Fruit fly (Drosophila melanogaster) Kc167 (cell line): ENCODE results near the gene DAAM.

Experiments
- Myc ChIP-seq: fragments of >200 bp; optimal IDR thresholded peaks from 2 replicates; lab custom pipeline; 2017; ENCODE audit warnings: missing external identifiers
- Sin3A ChIP-seq: fragments of >200 bp; optimal IDR thresholded peaks from 2 replicates; lab custom pipeline; 2018; ENCODE audit warnings: missing external identifiers
- h ChIP-seq: fragments of >200 bp; optimal IDR thresholded peaks from 3 replicates; lab custom pipeline; 2018; ENCODE audit warnings: missing external identifiers
- insv ChIP-seq: fragments of >200 bp; optimal IDR thresholded peaks from 3 replicates; lab custom pipeline; 2018; ENCODE audit warnings: missing external identifiers
- psq ChIP-seq: fragments of >200 bp; optimal IDR thresholded peaks from 2 replicates; lab custom pipeline; 2017; ENCODE audit warnings: missing external identifiers
- ttk ChIP-seq: sonication (Bioruptor generic); optimal IDR thresholded peaks from 2 replicates; lab custom pipeline; 2017; ENCODE audit warnings: missing external identifiers

Gene DAAM

dm6 chrX:1321664-1322063 is 498 bp downstream of the DAAM start:
- TF ChIP-seq Myc (lab: Kevin White, UChicago) (no peak), h (lab: Kevin White, UChicago) (no peak), Sin3A (lab: Kevin White, UChicago) (no peak), insv (lab: Kevin White, UChicago) (no peak), psq (lab: Kevin White, UChicago) (no peak), ttk (lab: Kevin White, UChicago) (no peak)

dm6 chrX:1321043-1321442 is 1.1 kb downstream of the DAAM start:
- no peak for TF ChIP-seq h (lab: Kevin White, UChicago)
- no peak for TF ChIP-seq Myc (lab: Kevin White, UChicago)
- TF ChIP-seq ttk (lab: Kevin White, UChicago) = no peak
- TF ChIP-seq psq (lab: Kevin White, UChicago) = no peak
- TF ChIP-seq Sin3A (lab: Kevin White, UChicago) = no peak
- no peak for TF ChIP-seq insv (lab: Kevin White, UChicago)

DNA sequence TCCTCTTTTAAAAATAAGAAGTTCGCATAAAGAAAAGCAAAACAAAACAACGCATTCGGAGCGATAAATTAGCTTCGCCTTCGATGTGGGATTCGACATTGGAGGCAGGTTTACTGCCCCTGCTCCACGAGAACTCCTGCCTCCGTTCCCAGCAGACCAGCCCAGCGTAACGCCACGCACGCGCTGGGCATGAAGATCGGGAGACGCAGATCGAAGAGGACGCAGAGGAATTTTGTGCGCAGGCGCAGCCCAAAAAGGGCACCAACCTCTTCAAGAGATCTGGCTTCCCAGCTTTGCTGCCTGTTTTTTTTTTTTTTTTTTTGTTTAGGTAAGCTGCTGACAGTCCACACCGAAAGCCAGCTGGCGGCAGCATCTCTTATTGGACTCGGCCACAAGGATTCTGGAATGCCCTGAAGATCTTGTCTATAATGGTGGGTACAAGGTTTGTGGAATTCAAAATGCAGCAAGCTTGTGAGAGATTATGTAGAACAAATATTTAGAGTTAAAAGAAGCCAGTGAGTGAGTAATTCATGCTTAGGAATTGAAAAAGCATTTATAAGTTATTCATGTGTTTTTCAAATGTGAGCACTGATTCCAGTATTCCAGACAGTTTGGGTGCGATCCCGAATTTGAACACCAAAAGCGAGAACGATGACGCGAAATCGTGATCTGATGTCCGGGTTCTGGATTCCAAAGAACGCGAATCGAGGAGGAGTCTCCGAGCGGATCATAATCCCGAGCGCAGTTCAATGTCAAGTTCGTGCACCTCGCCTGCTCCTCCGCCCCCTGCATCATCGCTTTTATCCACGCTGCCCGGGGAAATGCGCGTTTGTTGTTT is 1.8 kb downstream of the DAAM start:
- no peak for TF ChIP-seq h (lab: Kevin White, UChicago)
- TF ChIP-seq Sin3A (lab: Kevin White, UChicago) = no peak
- no peak for TF ChIP-seq psq (lab: Kevin White, UChicago)
- TF ChIP-seq insv (lab: Kevin White, UChicago) = no peak
- TF ChIP-seq Myc (lab: Kevin White, UChicago) = no peak
- TF ChIP-seq ttk (lab: Kevin White, UChicago) = no peak

DNA sequence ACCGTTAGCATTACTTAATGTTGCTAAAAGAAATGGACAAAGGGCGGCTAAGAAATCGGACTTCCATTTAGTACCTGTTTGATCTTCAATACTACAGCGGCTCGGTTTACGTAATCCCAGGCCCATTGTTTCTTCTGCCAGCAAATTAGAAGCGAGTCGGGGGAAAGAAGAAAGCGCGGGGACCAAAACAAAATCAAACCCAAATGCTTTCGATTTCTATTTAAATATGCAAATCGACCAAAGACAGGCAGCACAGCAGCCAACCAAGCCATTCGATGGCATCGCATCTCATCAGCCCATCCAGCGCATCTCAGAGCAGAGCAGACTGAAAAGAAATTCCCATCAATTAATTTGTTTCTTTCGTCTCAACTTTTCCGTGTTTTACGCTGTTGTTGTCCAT is 9.7 kb downstream of the DAAM start:
- TF ChIP-seq h (lab: Kevin White, UChicago) (no peak), psq (lab: Kevin White, UChicago) (no peak), ttk (lab: Kevin White, UChicago) (no peak), insv (lab: Kevin White, UChicago) (no peak), Myc (lab: Kevin White, UChicago) (no peak), Sin3A (lab: Kevin White, UChicago) (no peak)

dm6 chrX:1311218-1311617 is 10.9 kb downstream of the DAAM start:
- TF ChIP-seq h (lab: Kevin White, UChicago) (no peak), Sin3A (lab: Kevin White, UChicago) (no peak), ttk (lab: Kevin White, UChicago) (no peak), insv (lab: Kevin White, UChicago) (no peak), psq (lab: Kevin White, UChicago) (no peak), Myc (lab: Kevin White, UChicago) (no peak)

- no peak for TF ChIP-seq ttk (lab: Kevin White, UChicago)
- TF ChIP-seq psq (lab: Kevin White, UChicago) = no peak
- TF ChIP-seq Sin3A (lab: Kevin White, UChicago) = no peak
- TF ChIP-seq insv (lab: Kevin White, UChicago) = no peak
- TF ChIP-seq h (lab: Kevin White, UChicago) = no peak
- no peak for TF ChIP-seq Myc (lab: Kevin White, UChicago)
Measured at dm6 chrX:1308444-1308843, 13.7 kb downstream of the DAAM start.

DNA sequence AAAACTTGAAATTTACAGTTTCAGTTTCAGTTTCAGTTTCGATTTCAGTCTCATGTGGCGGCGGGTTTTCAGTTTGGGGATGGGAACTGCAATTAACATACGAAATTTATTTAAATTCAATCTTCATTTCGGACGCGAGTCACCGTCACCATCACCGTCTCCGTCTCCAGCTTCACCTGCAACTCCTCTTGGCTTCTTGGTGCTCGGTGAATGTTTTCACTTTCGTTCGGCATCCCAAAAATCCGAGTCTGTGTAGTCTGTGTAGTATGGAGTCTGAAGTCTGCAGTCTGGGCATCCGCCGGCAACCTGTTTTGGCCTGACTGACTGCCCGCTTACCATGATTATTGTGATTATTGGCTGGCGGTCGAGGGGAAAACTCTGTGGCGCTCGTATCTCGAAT is 18.2 kb downstream of the DAAM start:
- TF ChIP-seq Sin3A (lab: Kevin White, UChicago) (no peak), psq (lab: Kevin White, UChicago) (no peak), h (lab: Kevin White, UChicago) (no peak), ttk (lab: Kevin White, UChicago) (no peak), insv (lab: Kevin White, UChicago) (no peak), Myc (lab: Kevin White, UChicago) (no peak)

DNA sequence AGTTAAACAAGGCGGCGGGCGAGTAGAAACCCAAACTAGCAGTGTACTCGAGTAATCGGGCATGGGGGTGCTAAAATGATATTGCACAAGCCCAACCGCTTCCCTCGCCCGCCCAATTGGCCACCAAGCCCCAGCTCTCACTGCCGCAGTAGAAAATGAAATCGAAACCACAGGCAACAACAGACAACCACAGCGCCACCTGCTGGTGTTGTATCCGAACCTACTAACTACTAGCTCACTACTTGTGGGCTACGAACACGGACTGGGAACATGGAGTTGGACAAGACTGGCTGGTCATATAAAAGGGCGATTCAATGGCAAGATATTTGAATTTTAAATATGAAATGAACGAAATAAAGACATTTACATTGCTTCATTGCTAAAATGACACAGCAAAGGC is 22.2 kb downstream of the DAAM start:
- TF ChIP-seq psq (lab: Kevin White, UChicago) = no peak
- TF ChIP-seq ttk (lab: Kevin White, UChicago) = no peak
- no peak for TF ChIP-seq insv (lab: Kevin White, UChicago)
- no peak for TF ChIP-seq h (lab: Kevin White, UChicago)
- no peak for TF ChIP-seq Sin3A (lab: Kevin White, UChicago)
- TF ChIP-seq Myc (lab: Kevin White, UChicago) = no peak

DNA sequence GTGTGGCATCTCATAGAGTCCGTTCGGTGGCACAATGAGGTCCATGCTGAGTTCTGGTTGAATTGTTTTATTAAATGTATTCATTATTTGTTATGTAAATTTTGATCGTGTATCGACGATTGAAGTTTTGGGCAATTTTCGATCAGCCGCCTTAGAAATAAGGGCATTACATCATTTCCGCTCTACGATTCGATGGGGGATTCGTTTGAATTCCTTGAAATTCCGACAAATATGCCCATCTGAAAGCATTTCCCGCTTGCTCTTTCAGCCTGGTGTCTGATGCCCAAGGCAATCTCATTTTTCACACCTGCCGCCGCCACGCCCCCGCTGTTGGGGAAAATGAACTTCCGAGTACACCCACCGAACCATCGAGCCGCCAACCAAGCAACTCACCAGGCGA is 23.9 kb downstream of the DAAM start, which contains the start of gene CG32811:
Gene CG32811, minus strand, starts transcription at position 101 of the 400 bp plus-strand sequence.
- TF ChIP-seq psq (lab: Kevin White, UChicago) (no peak), insv (lab: Kevin White, UChicago) (no peak), Myc (lab: Kevin White, UChicago) (no peak), h (lab: Kevin White, UChicago) (no peak), ttk (lab: Kevin White, UChicago) (no peak), Sin3A (lab: Kevin White, UChicago) (no peak)

DNA sequence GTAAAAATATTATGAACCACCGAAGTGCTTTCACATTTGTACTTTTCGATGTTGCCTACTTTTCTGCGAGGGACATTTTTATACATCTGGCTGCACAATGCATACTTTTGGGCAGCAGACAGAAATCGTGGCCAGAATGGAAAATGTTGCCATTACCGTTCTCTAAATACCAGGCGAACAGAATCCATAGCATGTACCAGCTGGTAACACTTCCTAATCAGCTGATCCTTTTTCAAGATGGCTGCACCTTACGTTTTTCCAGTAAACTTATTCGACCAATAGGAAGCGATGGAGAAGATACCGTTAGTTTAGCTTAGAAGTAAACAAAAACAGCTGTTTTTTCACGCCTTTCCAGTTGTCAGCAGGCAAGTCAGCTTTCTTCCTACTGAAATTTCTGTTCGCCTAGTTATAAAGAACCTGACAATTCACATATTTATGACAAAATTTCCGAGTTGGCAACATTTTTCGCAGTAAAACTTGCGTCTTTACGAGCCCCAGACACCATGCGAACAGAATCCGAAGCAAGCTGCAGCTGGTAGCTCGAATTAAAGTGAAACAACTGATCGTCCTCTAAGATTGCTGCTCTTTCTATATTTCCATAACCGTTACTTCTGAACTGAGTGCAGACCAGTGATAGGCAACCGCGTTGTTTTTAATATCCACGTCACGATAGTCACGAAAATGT is 33.1 kb downstream of the DAAM start:
- TF ChIP-seq ttk (lab: Kevin White, UChicago) (no peak), psq (lab: Kevin White, UChicago) (no peak), Sin3A (lab: Kevin White, UChicago) (no peak), Myc (lab: Kevin White, UChicago) (no peak), insv (lab: Kevin White, UChicago) (no peak), h (lab: Kevin White, UChicago) (no peak)
